Fruit fly (Drosophila melanogaster): ENCODE measurements around the gene Tango5.

Gene Tango5

dm6 chrX:10735682-10736353 lies 28.4 kb downstream of the Tango5 start:
- TF ChIP-seq ey (GFP tag; optimal IDR thresholded peaks at IDR 0.05), result no peak
- peak in 1 of 2 experiments; percentile 26 for TF ChIP-seq foxo (GFP tag; optimal IDR thresholded peaks at IDR 0.05)
- TF ChIP-seq fru (GFP tag; optimal IDR thresholded peaks at IDR 0.05), result peak; percentile 19
- TF ChIP-seq psq (GFP tag; optimal IDR thresholded peaks at IDR 0.05), result peak; percentile 23
- no peak for TF ChIP-seq Rel (GFP tag; optimal IDR thresholded peaks at IDR 0.05)
- TF ChIP-seq Rel (tag; optimal IDR thresholded peaks at IDR 0.05), result peak; percentile 5

DNA sequence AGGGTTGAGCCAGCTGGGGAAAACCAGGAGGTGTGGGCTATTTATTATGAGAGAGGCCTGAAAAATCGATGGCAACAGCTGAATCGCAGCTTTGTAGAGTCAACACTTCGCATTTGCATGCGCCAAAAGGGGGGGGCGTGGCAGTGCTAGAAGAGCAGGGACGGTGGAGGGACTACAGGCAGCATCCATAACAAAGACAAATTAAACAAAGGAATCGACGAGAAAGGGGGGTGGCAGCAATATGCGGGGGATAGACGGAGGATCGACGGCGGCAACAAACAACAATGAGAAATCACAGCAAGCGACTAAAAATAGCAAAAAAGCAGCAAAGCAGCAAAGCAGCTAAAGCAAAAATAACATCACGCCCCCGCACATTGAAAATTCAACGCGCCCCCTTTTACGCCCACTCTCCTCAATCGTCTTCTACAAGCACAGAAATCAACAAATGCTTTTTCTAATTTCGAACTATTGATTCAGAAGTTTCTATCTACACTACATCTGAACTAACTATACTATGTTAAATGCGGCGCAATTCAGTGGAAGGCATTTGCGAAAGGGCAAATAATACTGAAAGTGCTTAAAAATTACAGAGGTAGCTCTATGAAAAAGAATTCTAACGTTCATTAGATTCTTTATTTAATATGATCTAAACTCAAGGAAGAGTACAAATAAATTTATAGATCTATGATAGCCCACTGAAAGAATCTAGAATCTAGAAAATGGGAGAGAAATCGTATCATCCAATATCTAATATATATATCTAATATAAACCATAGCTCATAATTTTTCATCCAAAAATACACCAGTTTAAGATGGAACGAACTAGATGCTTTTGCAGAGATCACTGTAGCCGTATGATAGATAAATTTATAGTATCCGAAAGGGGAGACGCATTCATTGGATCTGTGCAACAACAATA lies 29.2 kb downstream of the Tango5 start:
- no peak for TF ChIP-seq dl (GFP tag; optimal IDR thresholded peaks at IDR 0.05; ENCODE audit: insufficient read depth in 1 of 2, partially characterized antibody in 2 of 2)
- TF ChIP-seq sv (GFP tag; optimal IDR thresholded peaks at IDR 0.05), result no peak
- no peak for TF ChIP-seq Hnf4 (GFP tag; optimal IDR thresholded peaks at IDR 0.05)
- no peak for TF ChIP-seq ey (GFP tag; optimal IDR thresholded peaks at IDR 0.05)
- no peak for TF ChIP-seq usp (GFP tag; optimal IDR thresholded peaks at IDR 0.05)
- no peak for TF ChIP-seq Hr78 (GFP tag; optimal IDR thresholded peaks at IDR 0.05)
- TF ChIP-seq woc (GFP tag; optimal IDR thresholded peaks at IDR 0.05), result no peak
- no peak for TF ChIP-seq CrebA (GFP tag; optimal IDR thresholded peaks at IDR 0.05; ENCODE audit: borderline replicate concordance)

dm6 chrX:10732733-10733455 lies 31.3 kb downstream of the Tango5 start:
- TF ChIP-seq GATAd (GFP tag; optimal IDR thresholded peaks at IDR 0.05), result no peak
- no peak for TF ChIP-seq ey (GFP tag; optimal IDR thresholded peaks at IDR 0.05)
- TF ChIP-seq psq (GFP tag; optimal IDR thresholded peaks at IDR 0.05), result no peak
- TF ChIP-seq Rel (GFP tag; optimal IDR thresholded peaks at IDR 0.05), result no peak
- TF ChIP-seq Rel (tag; optimal IDR thresholded peaks at IDR 0.05), result no peak
- no peak for TF ChIP-seq dmrt93B (GFP tag; optimal IDR thresholded peaks at IDR 0.05)
- TF ChIP-seq Hr78 (GFP tag; optimal IDR thresholded peaks at IDR 0.05), result no peak
- no peak for TF ChIP-seq Dif (GFP tag; optimal IDR thresholded peaks at IDR 0.05; ENCODE audit: partially characterized antibody)
- no peak for TF ChIP-seq HLH106 (tag; optimal IDR thresholded peaks at IDR 0.05)
- TF ChIP-seq Dfd (GFP tag; optimal IDR thresholded peaks at IDR 0.05), result no peak
- TF ChIP-seq Abd-B (GFP tag; optimal IDR thresholded peaks at IDR 0.05), result no peak
- TF ChIP-seq CG9705 (GFP tag; optimal IDR thresholded peaks at IDR 0.05), result no peak
- TF ChIP-seq Myc (optimal IDR thresholded peaks at IDR 0.05), result no peak
- TF ChIP-seq Vsx2 (GFP tag; optimal IDR thresholded peaks at IDR 0.05; ENCODE audit: partially characterized antibody), result no peak

- TF ChIP-seq woc (GFP tag; optimal IDR thresholded peaks at IDR 0.05) (peak; percentile 64), foxo (GFP tag; optimal IDR thresholded peaks at IDR 0.05) (peak in 1 of 2 experiments; percentile 36), h (GFP tag; optimal IDR thresholded peaks at IDR 0.05) (peak; percentile 43), psq (GFP tag; optimal IDR thresholded peaks at IDR 0.05) (peak; percentile 38), fru (GFP tag; optimal IDR thresholded peaks at IDR 0.05) (peak; percentile 30), brk (GFP tag; optimal IDR thresholded peaks at IDR 0.05) (no peak), Dif (GFP tag; optimal IDR thresholded peaks at IDR 0.05; ENCODE audit: partially characterized antibody) (no peak), Hnf4 (GFP tag; optimal IDR thresholded peaks at IDR 0.05) (peak; percentile 17), N (GFP tag; optimal IDR thresholded peaks at IDR 0.05) (no peak), HLH106 (tag; optimal IDR thresholded peaks at IDR 0.05) (peak; percentile 19), ey (GFP tag; optimal IDR thresholded peaks at IDR 0.05) (peak; percentile 26)
Observed at dm6 chrX:10731801-10732200, 32.4 kb downstream of the Tango5 start.

- no peak for TF ChIP-seq Hr83 (GFP tag; optimal IDR thresholded peaks at IDR 0.05; ENCODE audit: poor library complexity, severe bottlenecking)
- TF ChIP-seq lola (GFP tag; optimal IDR thresholded peaks at IDR 0.05), result no peak
- no peak for TF ChIP-seq CG9705 (GFP tag; optimal IDR thresholded peaks at IDR 0.05)
- no peak for TF ChIP-seq Rel (GFP tag; optimal IDR thresholded peaks at IDR 0.05)
- no peak for TF ChIP-seq Rel (tag; optimal IDR thresholded peaks at IDR 0.05)
Observed at dm6 chrX:10731357-10731756, 32.9 kb downstream of the Tango5 start.

Data from whole organism, wandering third instar larva.